Fruit fly (Drosophila melanogaster) whole organism, embryonic: ENCODE data around the gene ldbr.
A peak's percentile ranks its signal among the peaks of the same experiment; 100 is the strongest.

Experiments
- ATbp ChIP-seq: fragments of 200-800 bp; sonication (Bioruptor generic); optimal IDR thresholded peaks from 2 replicates; lab custom pipeline; 2017; ENCODE audit warnings: missing biosample characterization, mild to moderate bottlenecking, missing genetic modification characterization, missing genetic modification reagents
- Abd-B ChIP-seq: fragments of 200-800 bp; sonication (Bioruptor generic); optimal IDR thresholded peaks from 2 replicates; lab custom pipeline; 2018; ENCODE audit warnings: missing biosample characterization, mild to moderate bottlenecking, missing genetic modification characterization, moderate library complexity
- Adf1 ChIP-seq: fragments of 200-800 bp; sonication (Bioruptor generic); IDR thresholded peaks from 2 replicates; pipeline ENCODE4 v1.3.6; 2022; ENCODE audit warnings: missing biosample characterization, missing genetic modification characterization
- Asciz ChIP-seq: fragments of 200-800 bp; sonication (Bioruptor generic); optimal IDR thresholded peaks from 2 replicates; lab custom pipeline; 2017; ENCODE audit warnings: missing biosample characterization, mild to moderate bottlenecking, missing genetic modification characterization, missing genetic modification reagents
- Atf3 ChIP-seq: fragments of 200-800 bp; sonication (Bioruptor generic); optimal IDR thresholded peaks from 3 replicates; lab custom pipeline; 2016; ENCODE audit warnings: missing biosample characterization, missing genetic modification characterization
- B-H2 ChIP-seq: fragments of 200-800 bp; sonication (Bioruptor generic); optimal IDR thresholded peaks from 2 replicates; lab custom pipeline; 2018; ENCODE audit warnings: missing biosample characterization, mild to moderate bottlenecking, missing genetic modification characterization
- BEAF-32 ChIP-seq: fragments of 200-800 bp; sonication (Bioruptor generic); optimal IDR thresholded peaks from 3 replicates; lab custom pipeline; 2017; ENCODE audit warnings: missing biosample characterization, missing genetic modification characterization, mild to moderate bottlenecking, moderate library complexity, missing genetic modification reagents
- BtbVII ChIP-seq: fragments of 200-800 bp; sonication (Bioruptor generic); optimal IDR thresholded peaks from 3 replicates; lab custom pipeline; 2017; ENCODE audit warnings: missing biosample characterization, mild to moderate bottlenecking, missing genetic modification characterization
- C15 ChIP-seq: fragments of 200-800 bp; sonication (Bioruptor generic); IDR thresholded peaks from 3 replicates; pipeline ENCODE4 v1.3.6; 2022; ENCODE audit warnings: missing biosample characterization, missing genetic modification characterization
- CG10274 ChIP-seq: fragments of 200-800 bp; sonication (Bioruptor generic); optimal IDR thresholded peaks from 3 replicates; lab custom pipeline; 2017; ENCODE audit warnings: missing biosample characterization, mild to moderate bottlenecking, missing genetic modification characterization
- CG11093 ChIP-seq: fragments of 200-800 bp; sonication (Bioruptor generic); IDR thresholded peaks from 3 replicates; pipeline ENCODE4 v1.3.6; 2022; ENCODE audit warnings: missing biosample characterization, missing genetic modification characterization
- CG14441 ChIP-seq: fragments of 200-800 bp; sonication (Bioruptor generic); IDR thresholded peaks from 2 replicates; pipeline ENCODE4 v1.3.6; 2022; ENCODE audit warnings: missing biosample characterization, missing genetic modification characterization
- CG16779 ChIP-seq: fragments of 200-800 bp; sonication (Bioruptor generic); IDR thresholded peaks from 2 replicates; pipeline ENCODE4 v1.3.6; 2022; ENCODE audit warnings: missing biosample characterization, missing genetic modification characterization
- CG16813 ChIP-seq: fragments of 200-800 bp; sonication (Bioruptor generic); IDR thresholded peaks from 3 replicates; pipeline ENCODE4 v1.3.6; 2022; ENCODE audit warnings: missing biosample characterization, missing genetic modification characterization; ENCODE audit not compliant: partially characterized antibody
- CG17359 ChIP-seq: fragments of 200-800 bp; sonication (Bioruptor generic); optimal IDR thresholded peaks from 3 replicates; lab custom pipeline; 2018; ENCODE audit warnings: missing biosample characterization, mild to moderate bottlenecking, missing genetic modification characterization, moderate library complexity
- CG18011 ChIP-seq: fragments of 200-800 bp; sonication (Bioruptor generic); optimal IDR thresholded peaks from 2 replicates; lab custom pipeline; 2017; ENCODE audit warnings: missing biosample characterization, missing genetic modification characterization, mild to moderate bottlenecking, moderate library complexity, missing genotype
- CG31365 ChIP-seq: fragments of 200-800 bp; sonication (Bioruptor generic); optimal IDR thresholded peaks from 2 replicates; lab custom pipeline; 2018; ENCODE audit warnings: missing biosample characterization, mild to moderate bottlenecking, missing genetic modification characterization
- CG32532 ChIP-seq: fragments of 200-800 bp; sonication (Bioruptor generic); IDR thresholded peaks from 2 replicates; pipeline ENCODE4 v1.3.6; 2022; ENCODE audit warnings: missing biosample characterization, missing genetic modification characterization
- CG32767 ChIP-seq: fragments of 200-800 bp; sonication (Bioruptor generic); IDR thresholded peaks from 2 replicates; pipeline ENCODE4 v1.3.6; 2022; ENCODE audit warnings: missing biosample characterization, missing genetic modification characterization
- CG34224 ChIP-seq: fragments of 200-800 bp; sonication (Bioruptor generic); IDR thresholded peaks from 3 replicates; pipeline ENCODE4 v1.3.6; 2022; ENCODE audit warnings: missing biosample characterization, missing genetic modification characterization; ENCODE audit not compliant: partially characterized antibody
- CG34422 ChIP-seq: fragments of 200-800 bp; sonication (Bioruptor generic); IDR thresholded peaks from 3 replicates; pipeline ENCODE4 v1.3.6; 2022; ENCODE audit warnings: missing biosample characterization, missing genetic modification characterization
- CG4360 ChIP-seq: fragments of 200-800 bp; sonication (Bioruptor generic); IDR thresholded peaks from 2 replicates; pipeline ENCODE4 v1.3.6; 2022; ENCODE audit warnings: missing biosample characterization, missing genetic modification characterization
- CG5180 ChIP-seq: fragments of 200-800 bp; sonication (Bioruptor generic); optimal IDR thresholded peaks from 3 replicates; lab custom pipeline; 2017; ENCODE audit warnings: missing biosample characterization, missing genetic modification characterization, mild to moderate bottlenecking, moderate library complexity, missing genetic modification reagents
- CG6254 ChIP-seq: fragments of 200-800 bp; sonication (Bioruptor generic); optimal IDR thresholded peaks from 3 replicates; lab custom pipeline; 2017; ENCODE audit warnings: mild to moderate bottlenecking, missing biosample characterization, missing genetic modification reagents, missing genetic modification characterization
- CG6854 ChIP-seq: fragments of 200-800 bp; sonication (Bioruptor generic); optimal IDR thresholded peaks from 3 replicates; lab custom pipeline; 2017; ENCODE audit warnings: missing biosample characterization, mild to moderate bottlenecking, missing genetic modification characterization
- CG8359 ChIP-seq: fragments of 200-800 bp; sonication (Bioruptor generic); optimal IDR thresholded peaks from 2 replicates; lab custom pipeline; 2017; ENCODE audit warnings: missing biosample characterization, mild to moderate bottlenecking, missing genetic modification characterization, borderline replicate concordance
- CG9727 ChIP-seq: fragments of 200-800 bp; sonication (Bioruptor generic); optimal IDR thresholded peaks from 3 replicates; lab custom pipeline; 2017; ENCODE audit warnings: missing biosample characterization, mild to moderate bottlenecking, missing genetic modification characterization
- CkIIα-i1 ChIP-seq: fragments of 200-800 bp; sonication (Bioruptor generic); IDR thresholded peaks from 2 replicates; pipeline ENCODE4 v1.3.6; 2022; ENCODE audit warnings: missing biosample characterization, missing genetic modification characterization
- CoRest ChIP-seq: fragments of 200-800 bp; sonication (Bioruptor generic); optimal IDR thresholded peaks from 3 replicates; lab custom pipeline; 2018; ENCODE audit warnings: missing biosample characterization, mild to moderate bottlenecking, missing genetic modification characterization, moderate library complexity
- E2f1 ChIP-seq: fragments of 200-800 bp; sonication (Bioruptor generic); IDR thresholded peaks from 2 replicates; pipeline ENCODE4 v1.3.6; 2022; ENCODE audit warnings: missing biosample characterization, missing genetic modification characterization
- Hmr ChIP-seq: fragments of 200-800 bp; sonication (Bioruptor generic); optimal IDR thresholded peaks from 3 replicates; lab custom pipeline; 2017; ENCODE audit warnings: mild to moderate bottlenecking, missing biosample characterization, missing genetic modification reagents, missing genetic modification characterization
- Oaz ChIP-seq: fragments of 200-800 bp; sonication (Bioruptor generic); IDR thresholded peaks from 2 replicates; pipeline ENCODE4 v1.3.6; 2022; ENCODE audit warnings: missing biosample characterization, missing genetic modification characterization
- btn ChIP-seq: fragments of 200-800 bp; sonication (Bioruptor generic); optimal IDR thresholded peaks from 2 replicates; lab custom pipeline; 2016; ENCODE audit warnings: missing biosample characterization, missing genetic modification characterization
- chif ChIP-seq, 2 experiments: fragments of 200-800 bp; sonication (Bioruptor generic); optimal IDR thresholded peaks; 3 replicates each; lab custom pipeline; 2016; ENCODE audit warnings: missing biosample characterization in 2 of 2, missing genetic modification characterization in 2 of 2
- corto ChIP-seq: fragments of 200-800 bp; sonication (Bioruptor generic); optimal IDR thresholded peaks from 2 replicates; lab custom pipeline; 2016; ENCODE audit warnings: missing biosample characterization, mild to moderate bottlenecking, missing genetic modification characterization, moderate library complexity
- crol ChIP-seq: fragments of 200-800 bp; sonication (Bioruptor generic); IDR thresholded peaks from 2 replicates; pipeline ENCODE4 v1.3.6; 2022; ENCODE audit warnings: missing biosample characterization, missing genetic modification characterization
- ems ChIP-seq: fragments of 200-800 bp; sonication (Bioruptor generic); optimal IDR thresholded peaks from 3 replicates; lab custom pipeline; 2016; ENCODE audit warnings: missing biosample characterization, missing genetic modification characterization
- grau ChIP-seq: fragments of 200-800 bp; optimal IDR thresholded peaks from 3 replicates; lab custom pipeline; 2019; ENCODE audit warnings: missing biosample characterization, mild to moderate bottlenecking, missing genetic modification characterization, moderate library complexity
- h ChIP-seq: fragments of >200 bp; optimal IDR thresholded peaks from 2 replicates; lab custom pipeline; 2017
- jigr1 ChIP-seq: fragments of 200-800 bp; sonication (Bioruptor generic); IDR thresholded peaks from 3 replicates; pipeline ENCODE4 v1.3.6; 2022; ENCODE audit warnings: missing biosample characterization, missing genetic modification characterization
- nau ChIP-seq: fragments of 200-800 bp; sonication (Bioruptor generic); optimal IDR thresholded peaks from 3 replicates; lab custom pipeline; 2017; ENCODE audit warnings: missing biosample characterization, mild to moderate bottlenecking, missing genetic modification characterization, missing genetic modification reagents
- nerfin-2 ChIP-seq: fragments of 200-800 bp; sonication (Bioruptor generic); IDR thresholded peaks from 2 replicates; pipeline ENCODE4 v1.3.6; 2022; ENCODE audit warnings: missing biosample characterization, missing genetic modification characterization; ENCODE audit not compliant: partially characterized antibody
- nmo ChIP-seq: fragments of 200-800 bp; sonication (Bioruptor generic); optimal IDR thresholded peaks from 2 replicates; lab custom pipeline; 2018; ENCODE audit warnings: missing biosample characterization, mild to moderate bottlenecking, missing genetic modification characterization, moderate library complexity
- onecut ChIP-seq: fragments of 200-800 bp; sonication (Bioruptor generic); IDR thresholded peaks from 2 replicates; pipeline ENCODE4 v1.3.6; 2022; ENCODE audit warnings: missing biosample characterization, missing genetic modification characterization
- otp ChIP-seq: fragments of 200-800 bp; sonication (Bioruptor generic); IDR thresholded peaks from 3 replicates; pipeline ENCODE4, ENCODE4 v1.3.6; 2022; ENCODE audit warnings: missing biosample characterization, missing genetic modification characterization
- pan ChIP-seq, 4 experiments: fragments of >200 bp in 3 of 4; fragments of 200-800 bp in 1 of 4; sonication (Bioruptor generic) in 1 of 4; optimal IDR thresholded peaks in 3 of 4; IDR thresholded peaks in 1 of 4; 2 replicates each; pipeline versions ENCODE4 v1.3.6 to Lab custom; 2017 to 2022; ENCODE audit warnings: missing biosample characterization in 2 of 4, missing genetic modification characterization in 2 of 4, mixed read lengths in 1 of 4
- prd ChIP-seq, 3 experiments: fragments of >200 bp in 2 of 3; fragments of 200-800 bp in 1 of 3; sonication (Bioruptor generic) in 1 of 3; optimal IDR thresholded peaks in 2 of 3; IDR thresholded peaks in 1 of 3; 2 replicates in 2 of 3; 3 replicates in 1 of 3; pipeline versions ENCODE4 v1.3.6 to Lab custom; 2017 to 2022; ENCODE audit warnings: missing biosample characterization in 1 of 3, missing genetic modification characterization in 1 of 3
- scrt ChIP-seq: fragments of 200-800 bp; sonication (Bioruptor generic); optimal IDR thresholded peaks from 2 replicates; lab custom pipeline; 2018; ENCODE audit warnings: missing biosample characterization, mild to moderate bottlenecking, missing genetic modification characterization, moderate library complexity
- slbo ChIP-seq: fragments of 200-800 bp; sonication (Bioruptor generic); IDR thresholded peaks from 2 replicates; pipeline ENCODE4 v1.3.6; 2022; ENCODE audit warnings: missing biosample characterization, missing genetic modification characterization
- zf30C ChIP-seq: fragments of 200-800 bp; sonication (Bioruptor generic); optimal IDR thresholded peaks from 3 replicates; lab custom pipeline; 2018; ENCODE audit warnings: missing biosample characterization, mild to moderate bottlenecking, missing genetic modification characterization

The ldbr gene

dm6 chr3L:8110171-8110570, 11.5 kb upstream of the ldbr start, which contains the start of gene Nulp1 (continued):
- TF ChIP-seq Oaz (GFP tag; lab: Robert Waterston, UW) (no peak), CG31365 (tag; lab: Kevin White, UChicago) (no peak), CG8359 (no peak), CG32767 (GFP tag; lab: Robert Waterston, UW) (no peak), CG32532 (GFP tag; lab: Robert Waterston, UW) (no peak), Adf1 (no peak), chif (GFP tag; optimal IDR thresholded peaks at IDR 0.05; lab: Kevin White, UChicago) (no peak), Asciz (no peak), Atf3 (no peak), CoRest (tag; lab: Kevin White, UChicago) (no peak), E2f1 (0 out of 2 replicates have a peak, but pooled peaks have one; percentile 20), BtbVII (GFP tag; lab: Kevin White, UChicago) (no peak), grau (tag; lab: Kevin White, UChicago) (no peak), CG6254 (no peak), CG9727 (GFP tag; lab: Kevin White, UChicago) (no peak), B-H2 (GFP tag; lab: Kevin White, UChicago) (no peak), CG18011 (no peak), CG11093 (GFP tag; lab: Robert Waterston, UW) (no peak), CG16779 (GFP tag; lab: Robert Waterston, UW) (no peak), slbo (GFP tag; lab: Robert Waterston, UW) (peak; percentile 74), BEAF-32 (GFP tag; lab: Kevin White, UChicago) (peak; percentile 24), prd (optimal IDR thresholded peaks at IDR 0.05; lab: Kevin White, UChicago) (no peak), prd (GFP tag; IDR thresholded peaks at IDR 0.05; lab: Robert Waterston, UW) (no peak), h (lab: Kevin White, UChicago) (no peak), CG14441 (GFP tag; lab: Robert Waterston, UW) (no peak), Hmr (GFP tag; lab: Kevin White, UChicago) (no peak), CG17359 (tag; lab: Kevin White, UChicago) (peak; percentile 64), crol (no peak), scrt (no peak), CG6854 (GFP tag; lab: Kevin White, UChicago) (no peak), otp (GFP tag; lab: Robert Waterston, UW) (no peak), nau (GFP tag; lab: Kevin White, UChicago) (no peak), CG34422 (GFP tag; lab: Robert Waterston, UW) (no peak), ems (GFP tag; lab: Kevin White, UChicago) (no peak), nmo (GFP tag; lab: Kevin White, UChicago) (peak; percentile 2), Abd-B (GFP tag; lab: Kevin White, UChicago) (no peak), CG34224 (GFP tag; lab: Robert Waterston, UW) (no peak), jigr1 (GFP tag; lab: Robert Waterston, UW) (no peak), C15 (GFP tag; lab: Robert Waterston, UW) (no peak), corto (GFP tag; lab: Kevin White, UChicago) (no peak), nerfin-2 (GFP tag; lab: Robert Waterston, UW) (no peak), CG16813 (GFP tag; lab: Robert Waterston, UW) (peak; percentile 12; the same call in 1 of the 3 replicates), CG5180 (GFP tag; lab: Kevin White, UChicago) (no peak), CG4360 (GFP tag; lab: Robert Waterston, UW) (no peak), zf30C (no peak), onecut (GFP tag; lab: Robert Waterston, UW) (no peak), pan (optimal IDR thresholded peaks at IDR 0.05; lab: Kevin White, UChicago) (no peak), pan (GFP tag; optimal IDR thresholded peaks at IDR 0.05 in 1 of 2, IDR thresholded peaks at IDR 0.05 in 1 of 2) (no peak), CG10274 (no peak), CkIIα-i1 (GFP tag; lab: Robert Waterston, UW) (no peak), ATbp (GFP tag; lab: Kevin White, UChicago) (no peak), btn (GFP tag; lab: Kevin White, UChicago) (no peak)
